Worm (Caenorhabditis elegans) whole organism, L3 larva: ENCODE measurements around the gene F56D5.6.

Experiments
- R02D3.7 ChIP-seq: fragments of 150-350 bp; optimal IDR thresholded peaks from 2 replicates; lab custom pipeline; 2014; ENCODE audit warnings: missing biosample characterization, missing genetic modification characterization
- elt-1 ChIP-seq: fragments of 150-350 bp; optimal IDR thresholded peaks from 2 replicates; lab custom pipeline; 2014; ENCODE audit warnings: missing biosample characterization, missing genetic modification characterization
- jun-1 ChIP-seq: fragments of 150-350 bp; optimal IDR thresholded peaks from 2 replicates; lab custom pipeline; 2014; ENCODE audit warnings: missing biosample characterization, missing genetic modification reagents, missing genetic modification characterization
- lin-39 ChIP-seq: fragments of 150-350 bp; optimal IDR thresholded peaks from 2 replicates; lab custom pipeline; 2018; ENCODE audit warnings: missing biosample characterization, missing genetic modification reagents, missing genetic modification characterization
- nfya-1 ChIP-seq: sonication (generic microtip); optimal IDR thresholded peaks from 2 replicates; lab custom pipeline; 2017; ENCODE audit warnings: missing genetic modification characterization, mild to moderate bottlenecking, missing compliant biosample characterization, antibody characterized with exemption, moderate library complexity; ENCODE audit not compliant: insufficient read depth
- sea-2 ChIP-seq: fragments of 150-350 bp; sonication (generic microtip); optimal IDR thresholded peaks from 4 replicates; lab custom pipeline; 2014; ENCODE audit warnings: missing biosample characterization, missing genetic modification reagents, missing genetic modification characterization
- skn-1 ChIP-seq: fragments of 150-350 bp; optimal IDR thresholded peaks from 2 replicates; lab custom pipeline; 2014; ENCODE audit warnings: missing biosample characterization, missing genetic modification characterization
- snpc-4 ChIP-seq: fragments of 150-350 bp; optimal IDR thresholded peaks from 2 replicates; lab custom pipeline; 2014; ENCODE audit warnings: missing biosample characterization, missing genetic modification characterization
- unc-62 ChIP-seq: fragments of 150-350 bp; sonication (generic microtip); optimal IDR thresholded peaks from 4 replicates; lab custom pipeline; 2014; ENCODE audit warnings: missing biosample characterization, missing genetic modification reagents, missing genetic modification characterization

- TF ChIP-seq skn-1 (tag; lab: Kevin White, UChicago) (no peak), unc-62 (GFP tag; lab: Kevin White, UChicago) (no peak), sea-2 (GFP tag; lab: Kevin White, UChicago) (no peak), R02D3.7 (tag; lab: Kevin White, UChicago) (no peak), elt-1 (tag; lab: Kevin White, UChicago) (no peak), nfya-1 (tag; lab: Kevin White, UChicago) (no peak), jun-1 (no peak), snpc-4 (tag; lab: Kevin White, UChicago) (no peak), lin-39 (no peak)
Observed at ce11 chrIV:9457400-9457799, 55.7 kb downstream of the F56D5.6 start, which contains the start of gene cutl-17.
